Worm (Caenorhabditis elegans): ENCODE measurements around the gene C04C11.1.

- TF ChIP-seq zag-1 (tag; optimal IDR thresholded peaks at IDR 0.05): no peak
- no peak for TF ChIP-seq R02D3.7 (tag; optimal IDR thresholded peaks at IDR 0.05)
- no peak for TF ChIP-seq daf-12 (tag; optimal IDR thresholded peaks at IDR 0.05)
- TF ChIP-seq unc-39 (tag; optimal IDR thresholded peaks at IDR 0.05): no peak
- no peak for TF ChIP-seq pha-4 (tag; optimal IDR thresholded peaks at IDR 0.05)
- TF ChIP-seq nhr-12 (tag; optimal IDR thresholded peaks at IDR 0.05): no peak
- TF ChIP-seq nhr-25 (tag; optimal IDR thresholded peaks at IDR 0.05): no peak
- TF ChIP-seq nhr-77 (tag; optimal IDR thresholded peaks at IDR 0.05): no peak
- no peak for TF ChIP-seq ceh-16 (tag; optimal IDR thresholded peaks at IDR 0.05)
- no peak for TF ChIP-seq nhr-76 (tag; optimal IDR thresholded peaks at IDR 0.05)
- no peak for TF ChIP-seq tbx-2 (tag; optimal IDR thresholded peaks at IDR 0.05)
- TF ChIP-seq pqm-1 (tag; optimal IDR thresholded peaks at IDR 0.05): no peak
- no peak for TF ChIP-seq fos-1 (tag; optimal IDR thresholded peaks at IDR 0.05)
- TF ChIP-seq jun-1 (tag; optimal IDR thresholded peaks at IDR 0.05): no peak
Measured at ce11 chrX:14029392-14029791, 9.0 kb downstream of the C04C11.1 start.

All from whole organism, L3 larva.